Fruit fly (Drosophila melanogaster) whole organism, prepupa: ENCODE data around the gene Ssl2.

ENCODE experiments used
- Blimp-1 ChIP-seq: fragments of 200-800 bp; sonication (Bioruptor generic); optimal IDR thresholded peaks from 3 replicates; lab custom pipeline; 2017; ENCODE audit warnings: missing biosample characterization, missing genetic modification characterization, mild to moderate bottlenecking, moderate library complexity, missing genetic modification reagents
- CG10631 ChIP-seq: fragments of 200-800 bp; sonication (Bioruptor generic); optimal IDR thresholded peaks from 2 replicates; lab custom pipeline; 2016; ENCODE audit warnings: missing biosample characterization, missing genetic modification characterization
- CG15336 ChIP-seq: fragments of 200-800 bp; sonication (Bioruptor generic); IDR thresholded peaks from 2 replicates; pipeline ENCODE4 v1.3.6; 2022; ENCODE audit warnings: missing biosample characterization, missing genetic modification characterization
- CG32006 ChIP-seq: fragments of 200-800 bp; sonication (Bioruptor generic); optimal IDR thresholded peaks from 3 replicates; lab custom pipeline; 2017; ENCODE audit warnings: missing biosample characterization, mild to moderate bottlenecking, missing genetic modification characterization
- CG6792 ChIP-seq: fragments of 200-800 bp; sonication (Bioruptor generic); optimal IDR thresholded peaks from 3 replicates; lab custom pipeline; 2016; ENCODE audit warnings: missing biosample characterization, missing genetic modification characterization
- CG7368 ChIP-seq: fragments of 200-800 bp; sonication (Bioruptor generic); optimal IDR thresholded peaks from 3 replicates; lab custom pipeline; 2016; ENCODE audit warnings: missing biosample characterization, missing genetic modification characterization
- CG8119 ChIP-seq: fragments of 200-800 bp; sonication (Bioruptor generic); IDR thresholded peaks from 3 replicates; pipeline ENCODE4 v1.3.6; 2022; ENCODE audit warnings: missing biosample characterization, missing genetic modification characterization
- CG8319 ChIP-seq: fragments of 200-800 bp; sonication (Bioruptor generic); optimal IDR thresholded peaks from 3 replicates; lab custom pipeline; 2016; ENCODE audit warnings: missing biosample characterization, missing genetic modification characterization
- Smox ChIP-seq: fragments of 200-800 bp; sonication (Bioruptor generic); optimal IDR thresholded peaks from 3 replicates; lab custom pipeline; 2016; ENCODE audit warnings: missing biosample characterization, missing genetic modification characterization
- fd59A ChIP-seq: fragments of 200-800 bp; sonication (Bioruptor generic); optimal IDR thresholded peaks from 2 replicates; lab custom pipeline; 2017; ENCODE audit warnings: missing biosample characterization, mild to moderate bottlenecking, missing genetic modification characterization, missing genetic modification reagents
- lz ChIP-seq: fragments of 200-800 bp; sonication (Bioruptor generic); optimal IDR thresholded peaks from 3 replicates; lab custom pipeline; 2016; ENCODE audit warnings: missing biosample characterization, missing genetic modification characterization
- salr ChIP-seq, 2 experiments: fragments of 200-800 bp; sonication (Bioruptor generic); optimal IDR thresholded peaks; 3 replicates each; lab custom pipeline; 2016 to 2018; ENCODE audit warnings: missing biosample characterization in 2 of 2, missing genetic modification characterization in 2 of 2, mild to moderate bottlenecking in 1 of 2
- svp ChIP-seq: fragments of 200-800 bp; sonication (Bioruptor generic); peaks from one replicate; lab custom pipeline; 2016; ENCODE audit warnings: missing biosample characterization, missing genetic modification characterization
- topi ChIP-seq: fragments of 200-800 bp; sonication (Bioruptor generic); optimal IDR thresholded peaks from 3 replicates; lab custom pipeline; 2016; ENCODE audit warnings: missing biosample characterization, missing genetic modification characterization

DNA sequence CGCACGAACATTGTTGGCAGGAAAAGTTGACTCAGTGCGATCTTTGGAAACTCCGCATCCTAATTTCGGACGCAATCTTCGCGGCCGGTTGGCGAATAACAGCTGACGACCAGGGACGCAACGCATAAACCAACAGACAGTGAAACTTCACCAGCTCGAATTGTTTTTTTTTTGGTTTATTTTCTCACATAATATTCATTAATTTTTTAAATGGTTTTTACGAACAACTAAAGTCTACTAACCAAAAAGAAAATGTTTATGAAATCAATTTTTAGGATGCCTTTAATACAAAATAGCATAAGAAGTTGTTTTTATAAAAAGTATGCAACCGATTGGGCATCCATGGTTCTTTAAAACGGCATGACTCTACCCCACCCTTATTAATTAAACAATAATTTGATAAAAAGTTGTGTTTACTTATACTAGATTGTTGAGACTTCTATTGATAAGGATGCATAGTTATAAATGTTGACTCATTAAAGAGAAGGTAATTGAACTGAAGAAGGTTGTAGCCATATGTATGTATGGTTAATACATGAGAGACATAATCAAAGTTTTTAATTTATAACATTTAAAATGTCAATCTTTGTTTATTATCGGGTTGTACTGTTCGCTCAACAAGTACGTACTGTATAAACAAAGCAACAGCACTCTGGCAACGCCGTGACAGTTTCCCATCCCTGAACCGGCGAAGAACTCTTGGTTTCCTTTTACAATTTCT, 1.6 kb upstream of the Ssl2 start, which contains the start of the genes beta4GalNAcTB and Cpsf100:
- peak; percentile 91 for TF ChIP-seq CG32006
- peak; percentile 36 for TF ChIP-seq Smox (GFP tag; lab: Kevin White, UChicago)
- peak; percentile 84 for TF ChIP-seq topi
- peak; percentile 77 for TF ChIP-seq fd59A (GFP tag; lab: Kevin White, UChicago)
- TF ChIP-seq svp (GFP tag; lab: Kevin White, UChicago), result peak; percentile 89
- peak; percentile 65 for TF ChIP-seq CG8119 (GFP tag; lab: Robert Waterston, UW)
- TF ChIP-seq CG10631 (GFP tag; lab: Kevin White, UChicago), result peak; percentile 86
- TF ChIP-seq CG6792 (GFP tag; lab: Kevin White, UChicago), result peak; percentile 69
- peak in 1 of 2 experiments; percentile 93 for TF ChIP-seq salr (GFP tag; optimal IDR thresholded peaks at IDR 0.05; lab: Kevin White, UChicago)
- peak; percentile 88 for TF ChIP-seq lz (GFP tag; lab: Kevin White, UChicago)
- peak; percentile 35; the same call in 1 of the 2 replicates for TF ChIP-seq CG15336 (GFP tag; lab: Robert Waterston, UW)
- TF ChIP-seq CG8319 (GFP tag; lab: Kevin White, UChicago), result peak; percentile 64
- TF ChIP-seq CG7368, result no peak
- peak; percentile 53 for TF ChIP-seq Blimp-1
